Fruit fly (Drosophila melanogaster): Measurements from ENCODE around the gene stc.

The stc gene

DNA sequence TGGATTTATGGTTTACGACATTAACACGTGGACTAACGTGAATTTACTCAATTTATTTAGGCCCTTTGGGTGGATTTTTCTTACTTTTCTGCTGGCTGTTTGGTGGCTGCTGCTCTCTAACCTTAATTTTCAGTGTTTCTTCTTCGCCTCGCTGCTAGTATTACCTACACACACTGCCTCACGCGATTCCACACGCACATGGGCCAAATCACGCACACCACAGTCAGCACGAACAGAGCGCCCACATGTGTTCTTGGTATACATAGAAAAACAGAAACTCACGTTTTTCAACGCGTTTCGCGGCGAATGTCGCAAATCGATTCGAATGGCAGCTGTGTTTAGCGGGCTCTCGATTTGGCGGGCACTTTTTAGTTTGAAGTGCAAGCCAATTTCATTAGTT, 45.4 kb upstream of the stc start (continued):
- TF ChIP-seq maf-S (GFP tag; optimal IDR thresholded peaks at IDR 0.05) (peak; percentile 12), sisA (GFP tag; IDR thresholded peaks at IDR 0.05) (no peak), Dll (GFP tag; IDR thresholded peaks at IDR 0.05; ENCODE audit: partially characterized antibody) (peak; percentile 85), CG3407 (GFP tag; optimal IDR thresholded peaks at IDR 0.05) (no peak), Opbp (GFP tag; IDR thresholded peaks at IDR 0.05; ENCODE audit: partially characterized antibody) (peak; percentile 91), stc (GFP tag; IDR thresholded peaks at IDR 0.05) (peak; percentile 25; the same call in 1 of the 2 replicates), Hmr (GFP tag; optimal IDR thresholded peaks at IDR 0.05) (peak; percentile 65), z (GFP tag; IDR thresholded peaks at IDR 0.05) (no peak), ap (GFP tag; IDR thresholded peaks at IDR 0.05) (no peak), CG2712 (tag; optimal IDR thresholded peaks at IDR 0.05) (peak; percentile 71), jumu (GFP tag; optimal IDR thresholded peaks at IDR 0.05) (peak; percentile 60), dimm (GFP tag; IDR thresholded peaks at IDR 0.05) (no peak), Rfx (GFP tag; IDR thresholded peaks at IDR 0.05) (peak; percentile 75), CG14050 (GFP tag; IDR thresholded peaks at IDR 0.05) (no peak), phol (tag; optimal IDR thresholded peaks at IDR 0.05) (peak; percentile 74), CG8089 (GFP tag; optimal IDR thresholded peaks at IDR 0.05) (no peak), D19A (tag; optimal IDR thresholded peaks at IDR 0.05) (peak; percentile 51), ERR (GFP tag; optimal IDR thresholded peaks at IDR 0.05) (peak; percentile 58), exex (tag; optimal IDR thresholded peaks at IDR 0.05) (peak; percentile 33), lbe (GFP tag; optimal IDR thresholded peaks at IDR 0.05) (peak; percentile 17), dan (GFP tag; IDR thresholded peaks at IDR 0.05) (no peak), pita (GFP tag; optimal IDR thresholded peaks at IDR 0.05) (no peak), az2 (GFP tag; optimal IDR thresholded peaks at IDR 0.05) (no peak), CG10274 (GFP tag; optimal IDR thresholded peaks at IDR 0.05) (no peak), Fer2 (tag; optimal IDR thresholded peaks at IDR 0.05) (no peak), croc (GFP tag; conservative IDR thresholded peaks at IDR 0.05) (no peak), CG10267 (tag; optimal IDR thresholded peaks at IDR 0.05) (peak; percentile 83), CG5953 (GFP tag; IDR thresholded peaks at IDR 0.05) (no peak), corto (GFP tag; optimal IDR thresholded peaks at IDR 0.05) (no peak), HLHmδ (GFP tag; optimal IDR thresholded peaks at IDR 0.05) (peak; percentile 64), jing (GFP tag; optimal IDR thresholded peaks at IDR 0.05) (no peak), Neu2 (GFP tag; optimal IDR thresholded peaks at IDR 0.05; ENCODE audit: borderline replicate concordance) (no peak), vfl (GFP tag; optimal IDR thresholded peaks at IDR 0.05) (no peak), lmd (GFP tag; IDR thresholded peaks at IDR 0.05) (no peak; the same call in 1 of the 2 replicates), Vsx1 (GFP tag; optimal IDR thresholded peaks at IDR 0.05) (no peak), CG15073 (GFP tag; optimal IDR thresholded peaks at IDR 0.05) (no peak), Usf (GFP tag; optimal IDR thresholded peaks at IDR 0.05) (peak; percentile 42), rib (GFP tag; IDR thresholded peaks at IDR 0.05) (no peak), CG10543 (GFP tag; optimal IDR thresholded peaks at IDR 0.05) (peak; percentile 68), Antp (GFP tag; optimal IDR thresholded peaks at IDR 0.05) (no peak), Bgb (GFP tag; IDR thresholded peaks at IDR 0.05; ENCODE audit: partially characterized antibody) (peak; percentile 95), pnt (GFP tag; optimal IDR thresholded peaks at IDR 0.05) (no peak), Poxn (GFP tag; IDR thresholded peaks at IDR 0.05) (no peak), psq (GFP tag; optimal IDR thresholded peaks at IDR 0.05) (peak; percentile 49), peb (GFP tag; IDR thresholded peaks at IDR 0.05) (no peak), en (GFP tag; optimal IDR thresholded peaks at IDR 0.05) (no peak), CG13775 (GFP tag; optimal IDR thresholded peaks at IDR 0.05) (no peak), klu (GFP tag; IDR thresholded peaks at IDR 0.05) (peak; percentile 19; the same call in 1 of the 2 replicates), CG8478 (optimal IDR thresholded peaks at IDR 0.05) (peak; percentile 68), CG9817 (tag; optimal IDR thresholded peaks at IDR 0.05) (peak; percentile 15), gro (GFP tag; optimal IDR thresholded peaks at IDR 0.05) (no peak), CG14965 (GFP tag; optimal IDR thresholded peaks at IDR 0.05; ENCODE audit: borderline replicate concordance) (no peak)

Data from whole organism, embryonic.